Worm (Caenorhabditis elegans): Measurements from ENCODE around the gene swd-2.2.
A peak's percentile ranks its signal among the peaks of the same experiment; 100 is the strongest.

The swd-2.2 gene

DNA sequence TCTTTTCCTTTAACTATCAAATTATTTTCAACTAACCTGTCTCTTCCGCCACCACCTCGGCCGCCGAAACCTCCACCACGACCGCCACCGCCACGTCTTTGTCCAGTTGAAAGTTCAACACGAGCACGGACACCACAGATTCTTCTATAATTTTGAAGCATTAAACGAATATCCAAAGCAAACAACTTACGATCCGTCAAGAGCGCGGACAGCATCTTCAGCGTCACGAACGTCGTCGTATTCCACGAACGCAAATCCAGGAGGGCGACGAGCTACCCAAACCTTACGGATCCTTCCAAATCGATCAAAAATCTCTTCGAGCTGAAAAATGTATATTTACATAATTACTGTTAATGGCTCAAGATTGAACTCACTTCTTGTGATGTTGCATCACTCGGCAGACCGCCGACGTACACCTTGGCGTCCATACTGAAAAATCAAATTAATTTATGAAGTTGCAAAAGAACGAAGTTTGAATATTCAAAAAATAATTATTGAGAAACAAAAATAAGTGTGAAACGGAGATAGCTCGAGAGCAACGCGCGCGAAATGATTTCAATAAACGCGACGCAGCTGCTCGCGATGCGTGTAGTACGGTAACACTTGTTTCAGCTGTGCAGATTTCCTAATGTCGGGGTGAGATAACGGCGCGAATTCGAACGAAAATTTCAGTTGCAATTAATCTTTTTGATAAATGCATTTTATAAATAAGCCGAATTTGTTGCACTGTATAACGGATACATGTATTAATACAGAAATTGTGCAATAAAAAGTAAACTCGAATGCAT is 16.8 kb downstream of the swd-2.2 start, which contains the start of gene rsp-6 (continued):
- no peak for TF ChIP-seq sdc-2 (tag; optimal IDR thresholded peaks at IDR 0.05)
- TF ChIP-seq rnt-1 (tag; optimal IDR thresholded peaks at IDR 0.05): no peak
- TF ChIP-seq fax-1 (tag; optimal IDR thresholded peaks at IDR 0.05): no peak
- no peak for TF ChIP-seq ceh-24 (tag; optimal IDR thresholded peaks at IDR 0.05)
- TF ChIP-seq unc-42 (tag; optimal IDR thresholded peaks at IDR 0.05): peak; percentile 88
- TF ChIP-seq hlh-6 (tag; optimal IDR thresholded peaks at IDR 0.05): no peak
- TF ChIP-seq ceh-18 (tag; optimal IDR thresholded peaks at IDR 0.05): peak; percentile 71
- TF ChIP-seq ceh-2 (tag; optimal IDR thresholded peaks at IDR 0.05): no peak
- no peak for TF ChIP-seq npax-4 (tag; optimal IDR thresholded peaks at IDR 0.05)
- no peak for TF ChIP-seq T23F11.4 (GFP tag; optimal IDR thresholded peaks at IDR 0.05)
- peak; percentile 95 for TF ChIP-seq nfya-1 (tag; optimal IDR thresholded peaks at IDR 0.05)
- peak; percentile 79 for TF ChIP-seq tbx-2 (tag; optimal IDR thresholded peaks at IDR 0.05)
- no peak for TF ChIP-seq eyg-1 (tag; optimal IDR thresholded peaks at IDR 0.05)
- no peak for TF ChIP-seq ceh-30 (tag; optimal IDR thresholded peaks at IDR 0.05)
- TF ChIP-seq hlh-13 (GFP tag; optimal IDR thresholded peaks at IDR 0.05): no peak
- no peak for TF ChIP-seq ama-1 (optimal IDR thresholded peaks at IDR 0.05)
- TF ChIP-seq ceh-34 (tag; optimal IDR thresholded peaks at IDR 0.05): peak; percentile 47
- TF ChIP-seq pqm-1 (tag; optimal IDR thresholded peaks at IDR 0.05): no peak
- TF ChIP-seq pros-1 (tag; optimal IDR thresholded peaks at IDR 0.05): no peak
- no peak for TF ChIP-seq pha-2 (tag; optimal IDR thresholded peaks at IDR 0.05)
- TF ChIP-seq ref-2 (tag; optimal IDR thresholded peaks at IDR 0.05): peak; percentile 53
- peak; percentile 9 for TF ChIP-seq ceh-48 (tag; optimal IDR thresholded peaks at IDR 0.05)
- no peak for TF ChIP-seq fkh-6 (tag; optimal IDR thresholded peaks at IDR 0.05)
- TF ChIP-seq ceh-9 (tag; optimal IDR thresholded peaks at IDR 0.05): no peak
- TF ChIP-seq tbx-7 (tag; optimal IDR thresholded peaks at IDR 0.05): no peak
- peak; percentile 25 for TF ChIP-seq hlh-30 (tag; optimal IDR thresholded peaks at IDR 0.05; ENCODE audit: insufficient read depth)

DNA sequence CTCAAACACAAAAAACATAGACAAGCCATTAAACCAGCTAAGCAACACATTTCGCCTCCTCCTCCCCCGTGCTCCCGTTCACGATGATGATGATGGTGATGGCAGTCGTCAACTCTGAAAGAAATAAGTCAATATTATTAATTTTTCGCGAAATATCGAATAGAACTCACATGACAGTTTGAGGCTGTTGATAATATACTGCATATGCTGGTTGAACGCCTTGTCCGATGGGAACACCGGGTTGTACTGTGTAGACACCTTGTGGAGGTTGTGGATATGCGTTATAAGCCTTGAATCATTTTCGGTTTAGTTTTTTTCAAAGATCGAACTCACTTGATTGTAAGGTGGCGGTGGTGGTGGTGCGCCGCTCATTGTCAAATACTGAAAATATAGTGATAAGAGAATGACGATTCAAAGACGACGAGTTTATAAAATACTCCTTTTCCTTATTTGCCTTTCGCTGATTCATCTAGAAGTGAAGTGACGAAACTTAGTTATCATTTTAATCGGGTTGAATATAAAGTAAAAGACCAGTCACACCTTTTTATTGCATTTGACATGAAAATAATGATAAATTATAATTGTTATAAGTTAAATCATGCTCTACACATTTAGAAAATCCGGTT is 17.7 kb downstream of the swd-2.2 start, which contains the start of gene C33H5.13:
Gene C33H5.13, minus strand, starts transcription at position 443 of the 626 bp plus-strand sequence.
- TF ChIP-seq ceh-22 (tag; optimal IDR thresholded peaks at IDR 0.05) (no peak), dmd-4 (tag; optimal IDR thresholded peaks at IDR 0.05; ENCODE audit: borderline replicate concordance) (no peak), ref-2 (tag; optimal IDR thresholded peaks at IDR 0.05) (no peak), pax-1 (tag; optimal IDR thresholded peaks at IDR 0.05) (no peak), pha-2 (tag; optimal IDR thresholded peaks at IDR 0.05) (no peak), ttx-3 (tag; optimal IDR thresholded peaks at IDR 0.05) (no peak), sdc-2 (tag; optimal IDR thresholded peaks at IDR 0.05) (no peak), mec-3 (tag; optimal IDR thresholded peaks at IDR 0.05; ENCODE audit: borderline replicate concordance) (no peak), lin-11 (tag; optimal IDR thresholded peaks at IDR 0.05) (no peak), ahr-1 (tag; optimal IDR thresholded peaks at IDR 0.05) (no peak)

DNA sequence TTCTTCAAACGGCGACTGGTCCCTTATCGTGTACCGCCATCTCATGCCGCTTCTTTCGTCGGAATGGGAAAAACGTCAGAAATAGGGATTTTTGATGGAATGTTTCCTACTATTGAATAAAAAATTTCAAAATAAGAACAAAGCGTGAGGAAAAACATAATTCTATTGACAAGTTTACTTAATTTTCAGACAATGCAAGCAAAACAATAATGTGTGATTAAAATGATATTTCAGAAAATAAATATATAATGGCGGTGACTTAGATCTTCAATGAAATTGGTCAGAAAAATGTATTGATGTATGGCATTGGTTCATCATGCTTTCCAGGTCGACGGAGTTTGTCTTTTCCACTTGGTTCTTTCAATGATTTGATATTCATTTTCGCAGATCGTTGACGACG is 20.5 kb downstream of the swd-2.2 start, which contains the start of gene ntp-1:
Gene ntp-1, minus strand, starts transcription at position 101 of the 400 bp plus-strand sequence.
- no peak for TF ChIP-seq pax-1 (tag; optimal IDR thresholded peaks at IDR 0.05)
- no peak for TF ChIP-seq nhr-232 (tag; optimal IDR thresholded peaks at IDR 0.05)
- TF ChIP-seq K09A11.1 (tag; optimal IDR thresholded peaks at IDR 0.05; ENCODE audit: insufficient read depth): no peak
- TF ChIP-seq dmd-4 (tag; optimal IDR thresholded peaks at IDR 0.05; ENCODE audit: borderline replicate concordance): no peak
- no peak for TF ChIP-seq pat-9 (tag; optimal IDR thresholded peaks at IDR 0.05)
- TF ChIP-seq pag-3 (tag; optimal IDR thresholded peaks at IDR 0.05; ENCODE audit: borderline replicate concordance): no peak
- TF ChIP-seq ceh-34 (tag; optimal IDR thresholded peaks at IDR 0.05): no peak
- no peak for TF ChIP-seq ceh-2 (tag; optimal IDR thresholded peaks at IDR 0.05)
- no peak for TF ChIP-seq ceh-9 (tag; optimal IDR thresholded peaks at IDR 0.05)
- TF ChIP-seq elt-4 (tag; optimal IDR thresholded peaks at IDR 0.05): no peak
- TF ChIP-seq pha-4 (tag; optimal IDR thresholded peaks at IDR 0.05): no peak
- no peak for TF ChIP-seq rnt-1 (tag; optimal IDR thresholded peaks at IDR 0.05)
- no peak for TF ChIP-seq ztf-16 (tag; optimal IDR thresholded peaks at IDR 0.05)
- no peak for TF ChIP-seq hlh-8 (tag; optimal IDR thresholded peaks at IDR 0.05)
- no peak for TF ChIP-seq C08G9.2 (tag; optimal IDR thresholded peaks at IDR 0.05)
